Worm (Caenorhabditis elegans) whole organism, midembryonic: ENCODE measurements around the gene lelo-1.

Experiments used
- ref-1 ChIP-seq: fragments of 200-800 bp; sonication (Bioruptor generic); conservative IDR thresholded peaks from 2 replicates; pipeline ENCODE4 v1.3.6; 2022; ENCODE audit warnings: missing genetic modification reagents, missing genetic modification characterization, missing compliant biosample characterization
- tab-1 ChIP-seq: fragments of 200-800 bp; sonication (Bioruptor generic); IDR thresholded peaks from 2 replicates; pipeline ENCODE4 v1.3.6; 2022; ENCODE audit warnings: missing genetic modification characterization, missing compliant biosample characterization

DNA sequence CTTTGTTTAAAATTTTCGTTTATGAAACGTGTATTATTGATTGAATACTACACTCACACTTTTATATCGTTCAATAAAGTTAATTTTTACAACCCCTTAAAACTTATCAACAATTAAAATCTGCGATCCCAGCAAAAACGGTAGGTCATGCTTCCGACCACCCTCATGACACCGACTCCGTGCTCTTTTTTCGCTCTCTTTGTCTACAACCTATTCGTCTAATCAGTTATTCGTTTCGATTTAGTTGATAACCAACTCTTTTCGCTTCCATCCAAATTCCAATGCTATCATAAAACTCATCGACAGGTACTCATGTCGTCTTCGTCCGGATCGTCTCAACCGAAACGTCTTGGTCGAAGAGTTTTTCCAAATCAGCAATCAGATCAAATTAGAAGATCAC is 36.9 kb downstream of the lelo-1 start, which contains the start of gene F13H8.1:
- no peak for TF ChIP-seq tab-1 (GFP tag; lab: Robert Waterston, UW)
- no peak for TF ChIP-seq ref-1 (GFP tag; lab: Robert Waterston, UW)
